Fruit fly (Drosophila melanogaster) whole organism, embryonic: ENCODE results near the gene tutl.

Source experiments
- Awh ChIP-seq: fragments of 200-800 bp; sonication (Bioruptor generic); IDR thresholded peaks from 2 replicates; pipeline ENCODE4, ENCODE4 v1.3.6; 2022; ENCODE audit warnings: missing biosample characterization, missing genetic modification characterization
- CG10209 ChIP-seq: fragments of 200-800 bp; sonication (Bioruptor generic); optimal IDR thresholded peaks from 3 replicates; lab custom pipeline; 2017; ENCODE audit warnings: missing biosample characterization, mild to moderate bottlenecking, missing genetic modification characterization, missing genetic modification reagents
- CG10654 ChIP-seq: fragments of 200-800 bp; sonication (Bioruptor generic); optimal IDR thresholded peaks from 2 replicates; lab custom pipeline; 2016; ENCODE audit warnings: missing biosample characterization, missing genetic modification characterization
- CG13424 ChIP-seq: fragments of 200-800 bp; sonication (Bioruptor generic); optimal IDR thresholded peaks from 2 replicates; lab custom pipeline; 2019; ENCODE audit warnings: missing biosample characterization, mild to moderate bottlenecking, missing genetic modification characterization, moderate library complexity
- CG13894 ChIP-seq: fragments of 200-800 bp; sonication (Bioruptor generic); optimal IDR thresholded peaks from 3 replicates; lab custom pipeline; 2018; ENCODE audit warnings: missing biosample characterization, mild to moderate bottlenecking, missing genetic modification characterization, moderate library complexity
- CG14710 ChIP-seq: fragments of 200-800 bp; sonication (Bioruptor generic); optimal IDR thresholded peaks from 3 replicates; lab custom pipeline; 2019; ENCODE audit warnings: missing biosample characterization, mild to moderate bottlenecking, missing genetic modification characterization, moderate library complexity
- CG14860 ChIP-seq: fragments of 200-800 bp; sonication (Bioruptor generic); IDR thresholded peaks from 3 replicates; pipeline ENCODE4 v1.3.6; 2022; ENCODE audit warnings: missing biosample characterization, missing genetic modification characterization; ENCODE audit not compliant: partially characterized antibody
- CG14965 ChIP-seq: fragments of 200-800 bp; sonication (Bioruptor generic); optimal IDR thresholded peaks from 2 replicates; lab custom pipeline; 2016; ENCODE audit warnings: missing biosample characterization, missing genetic modification characterization, borderline replicate concordance
- CG15479 ChIP-seq: fragments of 200-800 bp; sonication (Bioruptor generic); optimal IDR thresholded peaks from 3 replicates; lab custom pipeline; 2019; ENCODE audit warnings: missing biosample characterization, mild to moderate bottlenecking, missing genetic modification characterization, moderate library complexity
- CG15601 ChIP-seq: fragments of 200-800 bp; sonication (Bioruptor generic); optimal IDR thresholded peaks from 3 replicates; lab custom pipeline; 2019; ENCODE audit warnings: missing biosample characterization, mild to moderate bottlenecking, missing genetic modification characterization, moderate library complexity
- CG2199 ChIP-seq: fragments of 200-800 bp; sonication (Bioruptor generic); IDR thresholded peaks from 3 replicates; pipeline ENCODE4 v1.3.6; 2022; ENCODE audit warnings: missing biosample characterization, missing genetic modification characterization
- CG30403 ChIP-seq: fragments of 200-800 bp; sonication (Bioruptor generic); optimal IDR thresholded peaks from 3 replicates; lab custom pipeline; 2016; ENCODE audit warnings: missing biosample characterization, missing genetic modification characterization
- CG3281 ChIP-seq: fragments of 200-800 bp; sonication (Bioruptor generic); optimal IDR thresholded peaks from 3 replicates; lab custom pipeline; 2017; ENCODE audit warnings: missing biosample characterization, mild to moderate bottlenecking, missing genetic modification characterization
- CG3995 ChIP-seq: fragments of 200-800 bp; sonication (Bioruptor generic); optimal IDR thresholded peaks from 3 replicates; lab custom pipeline; 2016; ENCODE audit warnings: missing biosample characterization, missing genetic modification characterization
- CG4360 ChIP-seq: fragments of 200-800 bp; sonication (Bioruptor generic); IDR thresholded peaks from 2 replicates; pipeline ENCODE4 v1.3.6; 2022; ENCODE audit warnings: missing biosample characterization, missing genetic modification characterization
- CG5180 ChIP-seq: fragments of 200-800 bp; sonication (Bioruptor generic); optimal IDR thresholded peaks from 3 replicates; lab custom pipeline; 2017; ENCODE audit warnings: missing biosample characterization, missing genetic modification characterization, mild to moderate bottlenecking, moderate library complexity, missing genetic modification reagents
- CG6813 ChIP-seq: fragments of 200-800 bp; sonication (Bioruptor generic); optimal IDR thresholded peaks from 2 replicates; lab custom pipeline; 2017; ENCODE audit warnings: missing biosample characterization, missing genetic modification characterization, mild to moderate bottlenecking, moderate library complexity, missing genetic modification reagents
- CG7745 ChIP-seq: fragments of 200-800 bp; sonication (Bioruptor generic); optimal IDR thresholded peaks from 2 replicates; lab custom pipeline; 2018; ENCODE audit warnings: missing biosample characterization, mild to moderate bottlenecking, missing genetic modification characterization, moderate library complexity
- Dll ChIP-seq: fragments of 200-800 bp; sonication (Bioruptor generic); IDR thresholded peaks from 4 replicates; pipeline ENCODE4 v1.3.6; 2022; ENCODE audit warnings: missing biosample characterization, missing genetic modification characterization; ENCODE audit not compliant: partially characterized antibody
- Dref ChIP-seq: fragments of 200-800 bp; sonication (Bioruptor generic); IDR thresholded peaks from 2 replicates; pipeline ENCODE4 v1.3.6; 2022; ENCODE audit warnings: missing biosample characterization, missing genetic modification characterization
- ERR ChIP-seq: fragments of 200-800 bp; sonication (Bioruptor generic); optimal IDR thresholded peaks from 2 replicates; lab custom pipeline; 2016; ENCODE audit warnings: missing biosample characterization, missing genetic modification characterization
- HLH54F ChIP-seq: fragments of 200-800 bp; sonication (Bioruptor generic); optimal IDR thresholded peaks from 3 replicates; lab custom pipeline; 2016; ENCODE audit warnings: missing biosample characterization, missing genetic modification characterization
- HLHmδ ChIP-seq: fragments of 200-800 bp; sonication (Bioruptor generic); optimal IDR thresholded peaks from 2 replicates; lab custom pipeline; 2018; ENCODE audit warnings: missing biosample characterization, mild to moderate bottlenecking, missing genetic modification characterization, moderate library complexity
- Hey ChIP-seq: fragments of 200-800 bp; sonication (Bioruptor generic); optimal IDR thresholded peaks from 3 replicates; lab custom pipeline; 2018; ENCODE audit warnings: missing biosample characterization, mild to moderate bottlenecking, missing genetic modification characterization
- HmgD ChIP-seq: fragments of 200-800 bp; sonication (Bioruptor generic); optimal IDR thresholded peaks from 3 replicates; lab custom pipeline; 2016; ENCODE audit warnings: missing biosample characterization, missing genetic modification characterization
- NFAT ChIP-seq: fragments of 200-800 bp; sonication (Bioruptor generic); IDR thresholded peaks from 2 replicates; pipeline ENCODE4 v1.3.6; 2022; ENCODE audit warnings: missing biosample characterization, missing genetic modification characterization
- Nf-YC ChIP-seq: fragments of 200-800 bp; optimal IDR thresholded peaks from 3 replicates; lab custom pipeline; 2019; ENCODE audit warnings: missing biosample characterization, mild to moderate bottlenecking, missing genetic modification characterization, moderate library complexity
- Opbp ChIP-seq: fragments of 200-800 bp; sonication (Bioruptor generic); IDR thresholded peaks from 3 replicates; pipeline ENCODE4 v1.3.6; 2022; ENCODE audit warnings: missing biosample characterization, missing genetic modification characterization; ENCODE audit not compliant: partially characterized antibody
- Pdp1 ChIP-seq, 2 experiments: fragments of 200-800 bp; sonication (Bioruptor generic); optimal IDR thresholded peaks; 3 replicates each; lab custom pipeline; 2016; ENCODE audit warnings: missing biosample characterization in 2 of 2, missing genetic modification characterization in 2 of 2, mild to moderate bottlenecking in 1 of 2, moderate library complexity in 1 of 2
- Spps ChIP-seq: fragments of 200-800 bp; sonication (Bioruptor generic); optimal IDR thresholded peaks from 2 replicates; lab custom pipeline; 2018; ENCODE audit warnings: missing biosample characterization, mild to moderate bottlenecking, missing genetic modification characterization
- amos ChIP-seq: fragments of 200-800 bp; sonication (Bioruptor generic); IDR thresholded peaks from 2 replicates; pipeline ENCODE4 v1.3.6; 2022; ENCODE audit warnings: missing biosample characterization, missing genetic modification characterization; ENCODE audit not compliant: partially characterized antibody
- ato ChIP-seq: fragments of 200-800 bp; sonication (Bioruptor generic); IDR thresholded peaks from 2 replicates; pipeline ENCODE4 v1.3.6; 2022; ENCODE audit warnings: missing biosample characterization, missing genetic modification characterization; ENCODE audit not compliant: partially characterized antibody
- cas ChIP-seq: fragments of 200-800 bp; sonication (Bioruptor generic); IDR thresholded peaks from 2 replicates; pipeline ENCODE4 v1.3.6; 2022; ENCODE audit warnings: missing biosample characterization, missing genetic modification characterization
- chm ChIP-seq: fragments of 200-800 bp; sonication (Bioruptor generic); IDR thresholded peaks from 2 replicates; pipeline ENCODE4 v1.3.6; 2022; ENCODE audit warnings: missing biosample characterization, missing genetic modification characterization
- da ChIP-seq: fragments of 200-800 bp; sonication (Bioruptor generic); optimal IDR thresholded peaks from 2 replicates; lab custom pipeline; 2016; ENCODE audit warnings: missing biosample characterization, missing genetic modification characterization
- dpn ChIP-seq, 2 experiments: fragments of 200-800 bp; sonication (Bioruptor generic); optimal IDR thresholded peaks; 3 replicates each; lab custom pipeline; 2016; ENCODE audit warnings: missing biosample characterization in 2 of 2, missing genetic modification characterization in 2 of 2
- eyg ChIP-seq: fragments of 200-800 bp; sonication (Bioruptor generic); optimal IDR thresholded peaks from 3 replicates; lab custom pipeline; 2016; ENCODE audit warnings: missing biosample characterization, missing genetic modification characterization
- grn ChIP-seq: fragments of 200-800 bp; sonication (Bioruptor generic); optimal IDR thresholded peaks from 3 replicates; lab custom pipeline; 2017; ENCODE audit warnings: missing biosample characterization, missing genetic modification characterization
- ind ChIP-seq: fragments of 200-800 bp; sonication (Bioruptor generic); optimal IDR thresholded peaks from 3 replicates; lab custom pipeline; 2016; ENCODE audit warnings: missing biosample characterization, missing genetic modification characterization
- nmo ChIP-seq: fragments of 200-800 bp; sonication (Bioruptor generic); optimal IDR thresholded peaks from 2 replicates; lab custom pipeline; 2018; ENCODE audit warnings: missing biosample characterization, mild to moderate bottlenecking, missing genetic modification characterization, moderate library complexity
- nom ChIP-seq: fragments of 200-800 bp; sonication (Bioruptor generic); optimal IDR thresholded peaks from 2 replicates; lab custom pipeline; 2017; ENCODE audit warnings: missing biosample characterization, missing genetic modification characterization, mild to moderate bottlenecking, moderate library complexity, missing genetic modification reagents
- psq ChIP-seq: fragments of 200-800 bp; sonication (Bioruptor generic); optimal IDR thresholded peaks from 2 replicates; lab custom pipeline; 2017; ENCODE audit warnings: missing biosample characterization, missing genetic modification characterization
- sd ChIP-seq: fragments of 200-800 bp; sonication (Bioruptor generic); optimal IDR thresholded peaks from 3 replicates; lab custom pipeline; 2018; ENCODE audit warnings: missing biosample characterization, mild to moderate bottlenecking, missing genetic modification characterization, moderate library complexity
- slou ChIP-seq: fragments of 200-800 bp; sonication (Bioruptor generic); optimal IDR thresholded peaks from 3 replicates; lab custom pipeline; 2016; ENCODE audit warnings: missing biosample characterization, missing genetic modification characterization
- so ChIP-seq: fragments of 200-800 bp; sonication (Bioruptor generic); IDR thresholded peaks from 3 replicates; pipeline ENCODE4 v1.3.6; 2022; ENCODE audit warnings: missing biosample characterization, missing genetic modification characterization
- tup ChIP-seq: fragments of 200-800 bp; sonication (Bioruptor generic); optimal IDR thresholded peaks from 2 replicates; lab custom pipeline; 2016; ENCODE audit warnings: missing biosample characterization, mild to moderate bottlenecking, missing genetic modification characterization, moderate library complexity
- zf30C ChIP-seq: fragments of 200-800 bp; sonication (Bioruptor generic); optimal IDR thresholded peaks from 3 replicates; lab custom pipeline; 2018; ENCODE audit warnings: missing biosample characterization, mild to moderate bottlenecking, missing genetic modification characterization
- zfh2 ChIP-seq: fragments of 200-800 bp; sonication (Bioruptor generic); optimal IDR thresholded peaks from 2 replicates; lab custom pipeline; 2016; ENCODE audit warnings: missing biosample characterization, missing genetic modification characterization

tutl gene

dm6 chr2L:4333758-4334114 is 50.8 kb downstream of the tutl start, which contains the start of gene Atet (continued):
- TF ChIP-seq HLHmδ (GFP tag; lab: Kevin White, UChicago) (peak; percentile 35), CG7745 (tag; lab: Kevin White, UChicago) (no peak), CG15601 (tag; lab: Kevin White, UChicago) (peak; percentile 93), CG10209 (GFP tag; lab: Kevin White, UChicago) (no peak), Dref (GFP tag; lab: Robert Waterston, UW) (0 out of 2 replicates have a peak, but pooled peaks have one; percentile 26), sd (peak; percentile 54), so (peak; percentile 59; the same call in 2 of the 3 replicates), NFAT (GFP tag; lab: Robert Waterston, UW) (peak; percentile 46; the same call in 1 of the 2 replicates), psq (GFP tag; lab: Kevin White, UChicago) (no peak), CG4360 (GFP tag; lab: Robert Waterston, UW) (peak; percentile 58; the same call in 1 of the 2 replicates), CG14860 (GFP tag; lab: Robert Waterston, UW) (no peak), CG13424 (tag; lab: Kevin White, UChicago) (no peak), chm (GFP tag; lab: Robert Waterston, UW) (peak; percentile 70), CG10654 (GFP tag; lab: Kevin White, UChicago) (no peak), amos (GFP tag; lab: Robert Waterston, UW) (peak; percentile 55; the same call in 1 of the 2 replicates), nom (GFP tag; lab: Kevin White, UChicago) (peak; percentile 8), CG2199 (GFP tag; lab: Robert Waterston, UW) (peak; percentile 78; the same call in 1 of the 3 replicates), CG14710 (tag; lab: Kevin White, UChicago) (no peak), Dll (GFP tag; lab: Robert Waterston, UW) (no peak), CG14965 (no peak), da (GFP tag; lab: Kevin White, UChicago) (no peak), Spps (tag; lab: Kevin White, UChicago) (no peak), Opbp (GFP tag; lab: Robert Waterston, UW) (peak; percentile 24; the same call in 1 of the 3 replicates)

- TF ChIP-seq HLH54F (GFP tag; lab: Kevin White, UChicago) (peak; percentile 46), ERR (GFP tag; lab: Kevin White, UChicago) (no peak), CG13894 (no peak), tup (GFP tag; lab: Kevin White, UChicago) (no peak), nmo (GFP tag; lab: Kevin White, UChicago) (no peak), ind (peak; percentile 13), zf30C (peak; percentile 33), HmgD (no peak), CG5180 (GFP tag; lab: Kevin White, UChicago) (no peak), slou (GFP tag; lab: Kevin White, UChicago) (no peak), dpn (GFP tag; optimal IDR thresholded peaks at IDR 0.05; lab: Kevin White, UChicago) (peak; percentile 22 to 31), CG3995 (no peak), so (0 out of 3 replicates have a peak, but pooled peaks have one; percentile 24), ato (GFP tag; lab: Robert Waterston, UW) (0 out of 2 replicates have a peak, but pooled peaks have one; percentile 9), eyg (GFP tag; lab: Kevin White, UChicago) (peak; percentile 9), zfh2 (peak; percentile 38), Pdp1 (GFP tag; optimal IDR thresholded peaks at IDR 0.05; lab: Kevin White, UChicago) (peak in 1 of 2 experiments; percentile 44), CG30403 (peak; percentile 47), CG6813 (GFP tag; lab: Kevin White, UChicago) (peak; percentile 20), cas (no peak), Hey (tag; lab: Kevin White, UChicago) (peak; percentile 44), grn (GFP tag; lab: Kevin White, UChicago) (peak; percentile 74), Awh (GFP tag; lab: Robert Waterston, UW) (no peak), amos (GFP tag; lab: Robert Waterston, UW) (no peak), Dll (GFP tag; lab: Robert Waterston, UW) (0 out of 4 replicates have a peak, but pooled peaks have one; percentile 9), CG3281 (GFP tag; lab: Kevin White, UChicago) (peak; percentile 41), CG15479 (GFP tag; lab: Kevin White, UChicago) (peak; percentile 84), Nf-YC (no peak)
These were observed 52.1 kb downstream of the tutl start for dm6 chr2L:4334971-4335436.
